Worm (Caenorhabditis elegans): Measurements from ENCODE around the gene sri-29.

ce11 chrII:3076915-3077314, 32.8 kb downstream of the sri-29 start, which contains the start of gene Y25C1A.8:
- TF ChIP-seq snpc-4 (GFP tag; optimal IDR thresholded peaks at IDR 0.05) (peak; percentile 63), snpc-4 (tag; optimal IDR thresholded peaks at IDR 0.05) (peak in 3 of 4 experiments; percentile 71 to 73 (median 73)), athp-1 (tag; optimal IDR thresholded peaks at IDR 0.05) (peak; percentile 62), pha-4 (tag; optimal IDR thresholded peaks at IDR 0.05) (peak; percentile 24)
